Worm (Caenorhabditis elegans): Measurements from ENCODE around the gene cux-7.

ce11 chrIII:7550979-7551378 is 30.3 kb upstream of the cux-7 start:
- no peak for TF ChIP-seq nhr-25 (tag; optimal IDR thresholded peaks at IDR 0.05)
- TF ChIP-seq elt-1 (tag; optimal IDR thresholded peaks at IDR 0.05), result no peak
- no peak for TF ChIP-seq nhr-12 (tag; optimal IDR thresholded peaks at IDR 0.05)
- TF ChIP-seq ztf-4 (tag; optimal IDR thresholded peaks at IDR 0.05), result no peak
- TF ChIP-seq ztf-11 (tag; optimal IDR thresholded peaks at IDR 0.05), result no peak
- no peak for TF ChIP-seq blmp-1 (tag; optimal IDR thresholded peaks at IDR 0.05; ENCODE audit: insufficient read depth)
- no peak for TF ChIP-seq fos-1 (tag; optimal IDR thresholded peaks at IDR 0.05)
- no peak for TF ChIP-seq elt-3 (tag; optimal IDR thresholded peaks at IDR 0.05)
- TF ChIP-seq unc-62 (GFP tag; optimal IDR thresholded peaks at IDR 0.05), result no peak
- TF ChIP-seq dmd-4 (tag; optimal IDR thresholded peaks at IDR 0.05), result no peak
- no peak for TF ChIP-seq snpc-4 (tag; optimal IDR thresholded peaks at IDR 0.05)
- TF ChIP-seq ZK546.5 (tag; optimal IDR thresholded peaks at IDR 0.05), result no peak

All from whole organism, L2 larva.